Worm (Caenorhabditis elegans): ENCODE data around the gene mig-14.

The mig-14 gene

DNA sequence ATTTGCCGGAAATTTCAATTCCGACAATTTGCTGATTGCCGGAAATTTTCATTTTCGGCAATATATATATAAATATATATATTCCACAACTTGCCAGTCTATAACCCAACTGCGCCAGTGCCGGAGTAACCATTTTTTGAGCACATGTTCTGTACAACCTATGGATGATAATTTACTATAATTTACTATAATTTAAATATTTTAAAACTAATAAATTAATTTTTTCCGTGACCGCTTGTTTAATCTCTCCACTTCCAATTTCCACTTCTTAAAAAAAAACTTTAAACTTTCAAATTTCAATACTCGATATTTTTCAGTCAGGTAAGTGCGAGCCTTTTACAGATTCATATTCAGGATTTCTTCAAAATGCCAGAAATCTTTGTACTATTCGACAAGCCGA is 24.4 kb downstream of the mig-14 start, which contains the start of gene arrd-12:
Gene arrd-12 (plus strand): TSS at position 301 of the 400 bp plus-strand sequence.
- TF ChIP-seq him-1 (tag; optimal IDR thresholded peaks at IDR 0.05): no peak
- TF ChIP-seq dao-5 (tag; optimal IDR thresholded peaks at IDR 0.05): no peak
- no peak for TF ChIP-seq W03F9.2 (tag; optimal IDR thresholded peaks at IDR 0.05)

DNA sequence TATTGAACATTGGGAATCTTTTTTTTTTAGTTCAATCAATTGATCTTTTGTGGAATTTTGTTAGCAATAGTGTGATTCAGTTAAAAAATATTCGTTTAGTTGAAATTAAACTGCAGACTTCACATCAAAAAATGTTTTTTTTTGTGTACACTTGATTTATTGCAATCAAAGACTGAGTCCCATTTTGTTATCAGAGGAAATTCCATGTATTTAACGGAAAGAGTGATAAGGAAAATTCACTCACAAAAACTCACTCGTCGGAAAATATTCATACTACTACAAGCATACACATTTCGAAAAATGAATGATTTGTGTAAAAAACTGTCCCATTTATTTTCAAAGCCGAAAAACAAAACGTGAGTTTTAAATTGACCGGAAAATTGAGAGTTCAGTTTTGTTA is 29.8 kb downstream of the mig-14 start, which contains the start of gene C01B9.1:
Gene C01B9.1 (plus strand): TSS at position 241 of the 400 bp plus-strand sequence.
- TF ChIP-seq W03F9.2 (tag; optimal IDR thresholded peaks at IDR 0.05) (no peak), him-1 (tag; optimal IDR thresholded peaks at IDR 0.05) (no peak), dao-5 (tag; optimal IDR thresholded peaks at IDR 0.05) (no peak)

DNA sequence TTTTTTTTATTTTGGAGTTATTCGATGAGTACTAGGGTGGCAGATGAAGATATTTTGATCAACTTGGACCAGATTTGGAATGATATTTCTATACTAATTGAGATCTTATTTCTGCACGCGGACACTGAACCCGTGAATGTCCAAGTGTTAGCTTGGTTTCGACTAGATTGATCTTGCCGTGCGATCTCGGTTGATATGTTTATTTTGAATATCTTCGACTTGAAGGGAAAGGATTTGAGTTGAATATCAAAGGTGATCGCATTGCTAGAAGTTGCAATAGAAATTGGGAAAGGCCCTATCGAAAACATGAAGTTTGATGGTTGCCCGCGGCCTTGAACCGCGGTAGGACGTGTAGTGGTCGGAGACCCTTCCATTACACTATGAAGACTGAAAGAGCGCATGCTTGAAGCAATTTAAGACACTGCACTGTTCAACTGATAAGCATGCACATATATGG is 39.3 kb downstream of the mig-14 start:
- no peak for TF ChIP-seq him-1 (tag; optimal IDR thresholded peaks at IDR 0.05)
- peak; percentile 59 for TF ChIP-seq dao-5 (tag; optimal IDR thresholded peaks at IDR 0.05)

DNA sequence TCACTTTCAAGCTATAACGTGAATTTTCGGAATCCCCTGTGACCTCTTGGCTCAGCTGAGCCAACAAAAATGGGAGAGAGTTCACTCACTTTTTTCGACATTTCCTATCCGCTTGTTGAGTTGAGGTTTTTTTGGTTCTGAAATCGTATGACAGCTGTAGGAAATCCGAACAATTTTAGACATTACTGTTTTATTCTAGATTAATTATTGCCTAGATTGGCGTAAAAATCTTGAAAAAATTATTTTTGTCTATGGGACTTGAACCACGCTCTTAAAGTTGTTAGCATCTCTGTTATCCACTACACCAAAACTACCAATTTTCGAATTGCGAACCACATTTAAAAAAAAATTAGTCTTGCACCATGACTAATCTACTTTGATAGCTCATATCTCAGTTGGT is 42.3 kb downstream of the mig-14 start, which contains the start of gene C01B9.4:
Gene C01B9.4 (minus strand): TSS at position 101 of the 400 bp plus-strand sequence.
- TF ChIP-seq W03F9.2 (tag; optimal IDR thresholded peaks at IDR 0.05) (no peak), him-1 (tag; optimal IDR thresholded peaks at IDR 0.05) (no peak), dao-5 (tag; optimal IDR thresholded peaks at IDR 0.05) (no peak)

DNA sequence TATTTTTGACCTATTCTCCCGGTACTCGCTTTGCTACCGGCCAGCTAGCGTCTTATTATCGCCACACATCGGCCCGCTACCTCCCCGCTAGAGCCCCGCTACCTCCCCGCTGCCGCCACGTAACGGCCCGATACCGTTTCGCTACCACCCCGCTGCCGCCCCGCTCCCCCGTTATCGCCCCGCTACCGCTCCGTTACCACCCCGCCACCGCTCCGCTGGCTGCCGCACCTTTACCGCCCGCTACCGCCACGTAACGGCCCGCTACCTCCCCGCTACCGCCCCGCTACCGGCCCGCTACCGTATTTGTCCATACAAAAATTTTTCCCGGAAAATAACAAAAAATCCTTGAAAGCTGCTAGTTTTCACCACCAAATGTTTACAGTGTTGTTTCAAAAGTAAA is 44.0 kb downstream of the mig-14 start:
- TF ChIP-seq dao-5 (tag; optimal IDR thresholded peaks at IDR 0.05) (no peak), W03F9.2 (tag; optimal IDR thresholded peaks at IDR 0.05) (no peak), him-1 (tag; optimal IDR thresholded peaks at IDR 0.05) (no peak)

DNA sequence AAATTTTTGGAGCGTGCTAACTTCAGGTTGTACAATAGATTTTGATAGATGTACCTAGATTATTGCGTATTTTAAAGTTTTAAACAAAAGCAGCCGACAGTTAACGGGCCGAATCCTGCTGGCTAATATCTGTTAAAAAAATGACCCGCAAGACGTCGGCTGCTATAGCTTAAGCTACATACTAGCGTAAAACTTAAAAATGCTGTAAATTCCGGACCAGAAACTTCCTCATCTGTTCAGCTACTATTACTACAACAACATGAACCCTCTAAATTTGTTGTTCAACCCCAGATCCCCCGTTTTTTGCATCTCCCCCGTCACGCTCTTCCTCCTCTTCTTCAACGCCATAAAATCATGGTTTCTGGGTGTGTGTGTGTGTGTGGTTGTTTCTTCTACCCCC is 45.4 kb downstream of the mig-14 start:
- TF ChIP-seq him-1 (tag; optimal IDR thresholded peaks at IDR 0.05) (no peak), dao-5 (tag; optimal IDR thresholded peaks at IDR 0.05) (no peak), W03F9.2 (tag; optimal IDR thresholded peaks at IDR 0.05) (no peak)

DNA sequence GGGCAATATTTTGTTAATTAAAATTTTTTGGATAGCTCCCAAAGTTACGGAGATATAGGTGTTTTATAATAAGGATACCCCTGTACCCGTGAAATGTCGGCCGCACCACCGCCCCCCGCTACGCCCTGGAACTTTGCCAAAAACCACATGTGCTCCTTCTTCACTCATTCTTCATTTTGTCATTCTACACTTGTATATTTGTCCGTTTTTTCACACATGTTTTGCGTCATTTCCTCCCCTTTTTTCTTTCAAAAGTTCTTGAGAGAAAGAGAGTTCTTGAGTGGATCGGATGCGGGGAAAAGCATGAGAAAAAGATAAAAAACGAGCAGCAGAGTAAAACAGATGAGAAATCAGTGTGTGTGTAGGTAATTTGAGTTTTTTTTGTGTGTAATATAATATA is 47.3 kb downstream of the mig-14 start:
- no peak for TF ChIP-seq dao-5 (tag; optimal IDR thresholded peaks at IDR 0.05)
- TF ChIP-seq him-1 (tag; optimal IDR thresholded peaks at IDR 0.05): no peak
- no peak for TF ChIP-seq W03F9.2 (tag; optimal IDR thresholded peaks at IDR 0.05)

DNA sequence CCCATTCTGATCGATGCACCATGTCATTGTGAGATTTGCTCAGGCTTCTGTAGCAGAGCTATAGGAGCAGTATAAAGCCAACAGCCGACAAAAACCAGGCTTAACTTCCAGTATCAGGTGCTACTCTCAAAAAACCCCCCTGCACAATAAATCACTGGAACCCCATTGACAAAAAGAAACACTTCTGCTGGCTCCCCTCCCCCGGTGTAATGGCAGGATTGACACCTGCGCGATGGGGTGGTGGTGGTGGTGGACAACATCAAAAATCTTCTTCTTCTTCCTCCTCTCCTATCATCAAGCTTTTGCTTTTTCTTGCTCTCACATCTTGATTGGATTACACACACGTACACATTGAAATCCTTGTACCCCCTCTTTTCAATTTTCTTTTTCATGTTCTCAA is 48.2 kb downstream of the mig-14 start:
- TF ChIP-seq dao-5 (tag; optimal IDR thresholded peaks at IDR 0.05) (no peak), W03F9.2 (tag; optimal IDR thresholded peaks at IDR 0.05) (no peak), him-1 (tag; optimal IDR thresholded peaks at IDR 0.05) (no peak)

DNA sequence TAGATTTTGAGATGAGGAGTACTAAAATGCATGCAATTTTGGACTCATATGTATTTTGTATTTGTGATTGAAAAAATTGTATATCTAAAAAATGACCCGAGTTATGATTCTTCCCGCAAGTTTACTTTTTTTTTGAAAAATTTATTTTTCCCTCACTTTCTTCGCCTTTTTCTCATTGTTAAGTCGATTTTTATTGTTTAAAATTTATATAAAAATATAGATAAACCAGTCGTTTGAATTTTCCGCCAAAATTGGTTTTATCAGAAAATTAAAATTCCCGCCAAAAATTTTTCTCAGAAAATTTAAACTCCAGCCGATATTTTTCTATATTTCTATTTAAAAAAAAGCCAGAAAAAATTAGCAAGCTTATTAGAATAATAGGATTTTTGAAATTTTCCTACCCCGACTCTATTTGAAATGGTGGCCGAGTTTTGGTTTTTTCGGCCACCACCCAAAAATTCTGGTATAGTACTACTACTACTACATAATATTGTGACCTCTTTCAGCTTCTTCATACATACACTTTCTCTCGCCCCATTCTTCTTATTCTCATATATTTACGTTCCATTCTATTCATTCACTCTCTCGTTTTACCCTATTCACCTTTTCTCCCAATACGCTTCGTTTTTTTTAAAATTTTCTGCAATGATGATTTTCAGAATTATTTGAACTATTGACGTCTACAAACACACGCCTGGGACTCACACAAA is 50.2 kb downstream of the mig-14 start, which contains the start of gene ZK131.11:
Gene ZK131.11 (plus strand): TSS at position 660 of the 710 bp plus-strand sequence.
- TF ChIP-seq him-1 (tag; optimal IDR thresholded peaks at IDR 0.05) (no peak), dao-5 (tag; optimal IDR thresholded peaks at IDR 0.05) (no peak)

DNA sequence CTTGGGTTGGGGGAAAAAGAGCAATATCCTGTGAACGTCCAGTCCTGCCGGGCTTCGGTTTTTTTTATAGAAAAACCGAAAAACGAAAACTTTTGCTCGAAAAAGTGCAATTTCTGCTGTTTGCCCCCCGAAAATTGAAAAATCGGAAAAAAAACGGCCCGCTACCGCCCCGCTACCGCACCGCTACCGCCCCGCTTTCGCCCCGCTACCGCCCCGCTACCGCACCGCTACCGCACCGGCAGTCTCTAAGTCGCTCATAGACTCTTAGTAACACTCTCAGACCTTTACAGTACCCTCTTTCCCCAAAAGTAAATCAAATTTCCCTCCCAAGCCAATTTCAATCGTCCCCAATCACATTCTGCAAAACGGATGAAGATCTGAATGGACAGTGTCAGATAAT is 53.6 kb downstream of the mig-14 start:
- TF ChIP-seq dao-5 (tag; optimal IDR thresholded peaks at IDR 0.05): no peak
- TF ChIP-seq W03F9.2 (tag; optimal IDR thresholded peaks at IDR 0.05): no peak
- TF ChIP-seq him-1 (tag; optimal IDR thresholded peaks at IDR 0.05): no peak

DNA sequence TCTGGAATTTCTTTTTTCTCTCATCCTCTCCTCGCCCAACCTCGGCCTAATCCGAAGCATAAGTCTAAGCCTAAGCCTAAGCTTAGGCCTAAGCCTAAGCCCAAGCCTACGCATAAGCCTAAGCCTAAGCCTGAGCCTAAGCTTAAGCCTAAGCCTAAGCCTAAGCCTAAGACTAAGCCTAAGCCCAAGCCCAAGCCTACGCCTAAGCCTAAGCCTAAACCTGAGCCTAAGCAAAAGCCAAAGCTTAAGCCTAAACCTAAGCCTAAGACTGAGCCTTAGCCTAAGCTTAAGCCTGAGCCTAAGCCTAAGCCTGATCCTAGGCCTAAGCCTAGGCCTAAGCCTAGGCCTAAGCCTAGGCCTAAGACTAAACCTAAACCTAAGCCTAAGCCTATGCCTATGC is 54.8 kb downstream of the mig-14 start:
- no peak for TF ChIP-seq dao-5 (tag; optimal IDR thresholded peaks at IDR 0.05)
- TF ChIP-seq him-1 (tag; optimal IDR thresholded peaks at IDR 0.05): no peak
- TF ChIP-seq W03F9.2 (tag; optimal IDR thresholded peaks at IDR 0.05): no peak

All from whole organism, L4/young adult.